Worm (Caenorhabditis elegans) whole organism, late embryonic: Measurements from ENCODE around the gene Y39A3CL.3.

Source experiments
- ahr-1 ChIP-seq: sonication (generic microtip); optimal IDR thresholded peaks from 2 replicates; lab custom pipeline; 2016; ENCODE audit warnings: missing genetic modification characterization, missing compliant biosample characterization
- ama-1 ChIP-seq: fragments of 150-350 bp; optimal IDR thresholded peaks from 2 replicates; lab custom pipeline; 2014
- dve-1 ChIP-seq: sonication (generic microtip); optimal IDR thresholded peaks from 2 replicates; lab custom pipeline; 2017; ENCODE audit warnings: antibody characterized with exemption, mild to moderate bottlenecking, missing genetic modification characterization, missing compliant biosample characterization
- elt-2 ChIP-seq: sonication (generic microtip); optimal IDR thresholded peaks from 2 replicates; lab custom pipeline; 2016; ENCODE audit warnings: missing genetic modification reagents, missing genetic modification characterization, missing compliant biosample characterization
- fkh-10 ChIP-seq: fragments of 150-350 bp; optimal IDR thresholded peaks from 2 replicates; lab custom pipeline; 2014; ENCODE audit warnings: missing biosample characterization, missing genetic modification reagents, missing genetic modification characterization
- hlh-8 ChIP-seq: sonication (generic microtip); optimal IDR thresholded peaks from 2 replicates; lab custom pipeline; 2016; ENCODE audit warnings: missing genotype, missing genetic modification characterization, missing compliant biosample characterization
- nhr-11 ChIP-seq: fragments of 150-350 bp; optimal IDR thresholded peaks from 2 replicates; lab custom pipeline; 2014; ENCODE audit warnings: missing biosample characterization, missing genetic modification characterization
- npax-4 ChIP-seq: sonication (generic microtip); optimal IDR thresholded peaks from 2 replicates; lab custom pipeline; 2016; ENCODE audit warnings: missing genetic modification characterization, missing compliant biosample characterization
- pag-3 ChIP-seq: sonication (generic microtip); optimal IDR thresholded peaks from 2 replicates; lab custom pipeline; 2016; ENCODE audit warnings: missing compliant biosample characterization, missing genetic modification characterization, borderline replicate concordance
- pat-9 ChIP-seq: fragments of 200-800 bp; sonication (Bioruptor generic); optimal IDR thresholded peaks from 2 replicates; lab custom pipeline; 2018; ENCODE audit warnings: mild to moderate bottlenecking, missing genetic modification characterization, moderate library complexity, missing compliant biosample characterization
- rnt-1 ChIP-seq: sonication (generic microtip); optimal IDR thresholded peaks from 2 replicates; lab custom pipeline; 2016; ENCODE audit warnings: missing genetic modification characterization, missing compliant biosample characterization
- sdc-2 ChIP-seq: sonication (generic microtip); optimal IDR thresholded peaks from 2 replicates; lab custom pipeline; 2016; ENCODE audit warnings: missing genotype, missing genetic modification characterization, missing compliant biosample characterization
- syd-9 ChIP-seq: sonication (generic microtip); optimal IDR thresholded peaks from 2 replicates; lab custom pipeline; 2016; ENCODE audit warnings: mild to moderate bottlenecking, missing genetic modification characterization, moderate library complexity, missing compliant biosample characterization
- unc-55 ChIP-seq: sonication (generic microtip); optimal IDR thresholded peaks from 2 replicates; lab custom pipeline; 2017; ENCODE audit warnings: missing biosample characterization, missing genetic modification reagents, missing genetic modification characterization

DNA sequence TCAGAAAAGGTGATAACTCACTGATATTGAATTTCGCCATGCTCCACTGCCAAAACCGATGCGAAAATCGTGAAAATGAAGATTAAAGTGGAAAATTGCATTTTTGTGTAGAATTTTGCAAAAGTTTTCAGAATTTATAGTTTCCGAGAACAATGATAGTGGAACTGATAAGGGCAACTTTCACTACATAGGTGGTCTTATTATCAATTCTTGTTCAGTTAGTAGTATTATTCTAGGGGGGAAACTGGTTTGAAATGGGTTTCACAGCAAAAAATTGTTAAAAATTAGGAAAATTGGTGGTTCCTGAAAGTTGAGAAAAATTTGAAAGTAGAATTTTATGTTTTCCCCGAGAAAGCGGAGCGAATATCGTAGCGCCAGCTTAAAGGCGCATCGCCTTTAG is 19.5 kb upstream of the Y39A3CL.3 start, which contains the start of gene Y46E12A.5:
- TF ChIP-seq elt-2 (tag; lab: Kevin White, UChicago), result no peak
- TF ChIP-seq unc-55 (GFP tag; lab: Kevin White, UChicago), result no peak
- no peak for TF ChIP-seq ama-1
- TF ChIP-seq sdc-2 (tag; lab: Kevin White, UChicago), result no peak
- no peak for TF ChIP-seq npax-4 (tag; lab: Kevin White, UChicago)
- TF ChIP-seq hlh-8, result no peak
- TF ChIP-seq dve-1, result no peak
- no peak for TF ChIP-seq syd-9
- TF ChIP-seq nhr-11 (tag; lab: Kevin White, UChicago), result no peak
- no peak for TF ChIP-seq pat-9 (tag; lab: Kevin White, UChicago)
- TF ChIP-seq pag-3 (tag; lab: Kevin White, UChicago), result no peak
- TF ChIP-seq ahr-1 (tag; lab: Kevin White, UChicago), result no peak
- TF ChIP-seq rnt-1 (tag; lab: Kevin White, UChicago), result no peak
- TF ChIP-seq fkh-10 (GFP tag; lab: Kevin White, UChicago), result no peak
